Worm (Caenorhabditis elegans): ENCODE results near the gene str-230.

- TF ChIP-seq nhr-120 (GFP tag; IDR thresholded peaks at IDR 0.05) (no peak), sea-2 (GFP tag; IDR thresholded peaks at IDR 0.05) (no peak), ceh-91 (GFP tag; IDR thresholded peaks at IDR 0.05) (no peak)
Observed at ce11 chrV:14179947-14180346, 30.7 kb downstream of the str-230 start, which contains the start of gene ZC376.8.
